Worm (Caenorhabditis elegans) whole organism, L3 larva: ENCODE data around the gene F15H10.10.

Experiments used
- ama-1 ChIP-seq: fragments of 150-350 bp; optimal IDR thresholded peaks from 2 replicates; lab custom pipeline; 2018
- elt-2 ChIP-seq: sonication (generic microtip); optimal IDR thresholded peaks from 2 replicates; lab custom pipeline; 2016; ENCODE audit warnings: missing genetic modification reagents, mild to moderate bottlenecking, missing genetic modification characterization, missing compliant biosample characterization
- elt-3 ChIP-seq, 3 experiments: fragments of 150-350 bp in 1 of 3; sonication (generic microtip) in 2 of 3; optimal IDR thresholded peaks; 2 replicates in 2 of 3; 4 replicates in 1 of 3; lab custom pipeline; 2014 to 2017; ENCODE audit warnings: missing biosample characterization in 3 of 3, missing genetic modification characterization in 3 of 3
- fkh-10 ChIP-seq: sonication (generic microtip); optimal IDR thresholded peaks from 2 replicates; lab custom pipeline; 2017; ENCODE audit warnings: missing biosample characterization, missing genetic modification reagents, missing genetic modification characterization
- lin-39 ChIP-seq: fragments of 150-350 bp; optimal IDR thresholded peaks from 2 replicates; lab custom pipeline; 2018; ENCODE audit warnings: missing biosample characterization, missing genetic modification reagents, missing genetic modification characterization
- mdl-1 ChIP-seq: fragments of 150-350 bp; optimal IDR thresholded peaks from 2 replicates; lab custom pipeline; 2014; ENCODE audit warnings: missing biosample characterization, missing genetic modification characterization
- nhr-25 ChIP-seq: sonication (generic microtip); optimal IDR thresholded peaks from 2 replicates; lab custom pipeline; 2017; ENCODE audit warnings: missing biosample characterization, missing genetic modification characterization
- nhr-76 ChIP-seq: fragments of 150-350 bp; sonication (generic microtip); optimal IDR thresholded peaks from 5 replicates; lab custom pipeline; 2014; ENCODE audit warnings: missing biosample characterization, missing genetic modification characterization
- zag-1 ChIP-seq: fragments of 150-350 bp; optimal IDR thresholded peaks from 2 replicates; lab custom pipeline; 2014; ENCODE audit warnings: missing biosample characterization, missing genetic modification characterization

ce11 chrV:10464746-10465145, 47.9 kb upstream of the F15H10.10 start:
- no peak for TF ChIP-seq nhr-25 (tag; lab: Kevin White, UChicago)
- TF ChIP-seq zag-1 (tag; lab: Kevin White, UChicago) = no peak
- no peak for TF ChIP-seq elt-3 (tag; optimal IDR thresholded peaks at IDR 0.05; lab: Kevin White, UChicago)
- TF ChIP-seq mdl-1 = no peak
- TF ChIP-seq lin-39 (tag; lab: Kevin White, UChicago) = peak; percentile 26
- TF ChIP-seq fkh-10 (GFP tag; lab: Kevin White, UChicago) = no peak
- TF ChIP-seq ama-1 (lab: Kevin White, UChicago) = peak; percentile 1
- TF ChIP-seq elt-2 (tag; lab: Kevin White, UChicago) = no peak
- TF ChIP-seq nhr-76 (tag; lab: Kevin White, UChicago) = no peak
